Worm (Caenorhabditis elegans) whole organism, L4 larva: ENCODE measurements around the gene mfsd-6.

Experiments used
- D1046.2 ChIP-seq: fragments of 200-800 bp; sonication (Bioruptor generic); IDR thresholded peaks from 2 replicates; pipeline ENCODE4 v1.3.6; 2022; ENCODE audit warnings: missing genetic modification characterization, missing compliant biosample characterization
- F44E2.7 ChIP-seq: fragments of 200-800 bp; sonication (Bioruptor generic); IDR thresholded peaks from 2 replicates; pipeline ENCODE4 v2.1.2; 2022; ENCODE audit warnings: missing genetic modification characterization, missing compliant biosample characterization
- Y5F2A.4 ChIP-seq: fragments of 200-800 bp; sonication (Bioruptor generic); optimal IDR thresholded peaks from 2 replicates; lab custom pipeline; 2018; ENCODE audit warnings: mild to moderate bottlenecking, missing genetic modification characterization, missing compliant biosample characterization
- aha-1 ChIP-seq: fragments of 150-350 bp; peaks from one replicate; lab custom pipeline; 2014; ENCODE audit warnings: missing biosample characterization, missing genetic modification characterization
- aly-2 ChIP-seq: sonication (generic microtip); optimal IDR thresholded peaks from 2 replicates; lab custom pipeline; 2018; ENCODE audit warnings: missing biosample characterization, missing genetic modification characterization
- attf-4 ChIP-seq: sonication (generic microtip); optimal IDR thresholded peaks from 3 replicates; lab custom pipeline; 2017; ENCODE audit warnings: missing biosample characterization, missing genetic modification characterization
- ceh-20 ChIP-seq: fragments of 200-800 bp; sonication (Bioruptor generic); IDR thresholded peaks from 2 replicates; pipeline ENCODE4 v1.3.6; 2022; ENCODE audit warnings: missing genetic modification reagents, missing genetic modification characterization, missing compliant biosample characterization
- ces-1 ChIP-seq: fragments of 150-350 bp; sonication (generic microtip); optimal IDR thresholded peaks from 4 replicates; lab custom pipeline; 2014; ENCODE audit warnings: missing biosample characterization, missing genetic modification reagents, missing genetic modification characterization
- daf-16 ChIP-seq, 3 experiments: sonication (generic microtip); optimal IDR thresholded peaks; 2 replicates each; lab custom pipeline; 2016 to 2017; ENCODE audit warnings: missing genetic modification characterization in 3 of 3, missing genetic modification reagents in 3 of 3, mild to moderate bottlenecking in 2 of 3, missing compliant biosample characterization in 2 of 3, missing biosample characterization in 1 of 3, moderate library complexity in 1 of 3
- dmd-6 ChIP-seq: fragments of 200-800 bp; sonication (Bioruptor generic); IDR thresholded peaks from 2 replicates; pipeline ENCODE4 v1.3.6; 2022; ENCODE audit warnings: missing genetic modification reagents, missing genetic modification characterization, missing compliant biosample characterization
- egl-27 ChIP-seq: sonication (generic microtip); optimal IDR thresholded peaks from 3 replicates; lab custom pipeline; 2017; ENCODE audit warnings: missing biosample characterization, missing genetic modification reagents, missing genetic modification characterization
- fkh-10 ChIP-seq: fragments of 150-350 bp; optimal IDR thresholded peaks from 2 replicates; lab custom pipeline; 2014; ENCODE audit warnings: missing biosample characterization, missing genetic modification reagents, missing genetic modification characterization
- jun-1 ChIP-seq: fragments of 150-350 bp; optimal IDR thresholded peaks from 2 replicates; lab custom pipeline; 2014; ENCODE audit warnings: missing biosample characterization, missing genetic modification reagents, missing genetic modification characterization
- lin-1 ChIP-seq: fragments of 200-800 bp; sonication (Bioruptor generic); IDR thresholded peaks from 2 replicates; pipeline ENCODE4 v1.3.6; 2022; ENCODE audit warnings: missing genetic modification reagents, missing genetic modification characterization, missing compliant biosample characterization
- lin-15B ChIP-seq: fragments of 150-350 bp; sonication (generic microtip); optimal IDR thresholded peaks from 3 replicates; lab custom pipeline; 2014; ENCODE audit warnings: missing biosample characterization, missing genetic modification characterization
- lsy-2 ChIP-seq, 2 experiments: fragments of 150-350 bp in 1 of 2; sonication (generic microtip) in 1 of 2; optimal IDR thresholded peaks; 2 replicates each; lab custom pipeline; 2014 to 2017; ENCODE audit warnings: missing biosample characterization in 2 of 2, missing genetic modification characterization in 2 of 2
- madf-5 ChIP-seq, 2 experiments: fragments of 200-800 bp; sonication (Bioruptor generic); IDR thresholded peaks; 2 replicates each; pipeline ENCODE4 v1.3.6; 2022; ENCODE audit warnings: missing compliant biosample characterization in 2 of 2, missing genetic modification characterization in 2 of 2
- mdt-29 ChIP-seq: fragments of 200-800 bp; sonication (Bioruptor generic); IDR thresholded peaks from 2 replicates; pipeline ENCODE4 v1.3.6; 2022; ENCODE audit warnings: missing genetic modification reagents, missing genetic modification characterization, missing compliant biosample characterization
- mep-1 ChIP-seq: fragments of 150-350 bp; sonication (generic microtip); optimal IDR thresholded peaks from 3 replicates; lab custom pipeline; 2014; ENCODE audit warnings: missing biosample characterization, missing genetic modification characterization
- mes-2 ChIP-seq: sonication (generic microtip); optimal IDR thresholded peaks from 2 replicates; lab custom pipeline; 2016; ENCODE audit warnings: missing genotype, mild to moderate bottlenecking, missing genetic modification characterization, missing compliant biosample characterization; ENCODE audit not compliant: poor library complexity, severe bottlenecking
- nhr-10 ChIP-seq: fragments of 150-350 bp; optimal IDR thresholded peaks from 2 replicates; lab custom pipeline; 2014; ENCODE audit warnings: missing biosample characterization, missing genetic modification characterization
- nhr-102 ChIP-seq: sonication (generic microtip); optimal IDR thresholded peaks from 2 replicates; lab custom pipeline; 2016; ENCODE audit warnings: mild to moderate bottlenecking, missing genetic modification characterization, moderate library complexity, missing compliant biosample characterization
- nhr-11 ChIP-seq: fragments of 150-350 bp; optimal IDR thresholded peaks from 2 replicates; lab custom pipeline; 2014; ENCODE audit warnings: missing biosample characterization, missing genetic modification characterization
- nhr-237 ChIP-seq: sonication (generic microtip); optimal IDR thresholded peaks from 2 replicates; lab custom pipeline; 2017; ENCODE audit warnings: missing biosample characterization, missing genetic modification characterization
- nhr-25 ChIP-seq: sonication (generic microtip); optimal IDR thresholded peaks from 2 replicates; lab custom pipeline; 2017; ENCODE audit warnings: missing genetic modification characterization, mild to moderate bottlenecking, missing compliant biosample characterization, antibody characterized with exemption, moderate library complexity, borderline replicate concordance; ENCODE audit not compliant: insufficient read depth
- nhr-42 ChIP-seq: fragments of 200-800 bp; sonication (Bioruptor generic); IDR thresholded peaks from 2 replicates; pipeline ENCODE4 v1.3.6; 2022; ENCODE audit warnings: missing genetic modification characterization, missing compliant biosample characterization
- pha-4 ChIP-seq, 2 experiments: fragments of 150-350 bp in 1 of 2; fragments of 200-800 bp in 1 of 2; sonication (Bioruptor generic) in 1 of 2; IDR thresholded peaks in 1 of 2; optimal IDR thresholded peaks in 1 of 2; 2 replicates each; pipeline versions ENCODE4 v1.3.6 to Lab custom; 2014 to 2022; ENCODE audit warnings: missing genetic modification characterization in 2 of 2, missing genetic modification reagents in 2 of 2, missing biosample characterization in 1 of 2, missing compliant biosample characterization in 1 of 2
- rbr-2 ChIP-seq: sonication (generic microtip); optimal IDR thresholded peaks from 2 replicates; lab custom pipeline; 2016; ENCODE audit warnings: missing genotype, missing genetic modification characterization, missing compliant biosample characterization
- sdz-12 ChIP-seq: fragments of 200-800 bp; sonication (Bioruptor generic); optimal IDR thresholded peaks from 2 replicates; lab custom pipeline; 2018; ENCODE audit warnings: mild to moderate bottlenecking, missing genetic modification characterization, missing compliant biosample characterization
- tra-1 ChIP-seq: fragments of 200-800 bp; sonication (Bioruptor generic); IDR thresholded peaks from 2 replicates; pipeline ENCODE4 v1.3.6; 2022; ENCODE audit warnings: missing genetic modification reagents, missing genetic modification characterization, missing compliant biosample characterization
- unc-62 ChIP-seq, 3 experiments: fragments of 150-350 bp in 1 of 3; sonication (generic microtip); optimal IDR thresholded peaks in 2 of 3; peaks in 1 of 3; 1 replicate in 1 of 3; 2 replicates in 2 of 3; lab custom pipeline; 2014 to 2017; ENCODE audit warnings: missing biosample characterization in 3 of 3, missing genetic modification characterization in 3 of 3, missing genetic modification reagents in 3 of 3, missing genotype in 1 of 3
- ztf-11 ChIP-seq: fragments of 150-350 bp; optimal IDR thresholded peaks from 2 replicates; lab custom pipeline; 2014; ENCODE audit warnings: missing biosample characterization, missing genetic modification characterization

Gene mfsd-6

ce11 chrIII:7553693-7554226 is 25.5 kb downstream of the mfsd-6 start:
- TF ChIP-seq pha-4 (GFP tag; IDR thresholded peaks at IDR 0.05; lab: Robert Waterston, UW) (no peak), pha-4 (tag; optimal IDR thresholded peaks at IDR 0.05; lab: Kevin White, UChicago) (no peak), unc-62 (GFP tag; optimal IDR thresholded peaks at IDR 0.05 in 1 of 2; lab: Kevin White, UChicago) (peak in 1 of 2 experiments; percentile 92), unc-62 (tag; optimal IDR thresholded peaks at IDR 0.05; lab: Kevin White, UChicago) (no peak), sdz-12 (GFP tag; lab: Kevin White, UChicago) (no peak), nhr-10 (tag; lab: Kevin White, UChicago) (no peak), aha-1 (tag; lab: Kevin White, UChicago) (peak; percentile 36), lin-1 (GFP tag; lab: Robert Waterston, UW) (no peak)

ce11 chrIII:7552859-7553258 is 26.4 kb downstream of the mfsd-6 start:
- TF ChIP-seq mep-1 (tag; lab: Kevin White, UChicago) (no peak), attf-4 (tag; lab: Kevin White, UChicago) (no peak), madf-5 (GFP tag; IDR thresholded peaks at IDR 0.05; lab: Robert Waterston, UW) (no peak), jun-1 (tag; lab: Kevin White, UChicago) (no peak), lsy-2 (tag; optimal IDR thresholded peaks at IDR 0.05; lab: Kevin White, UChicago) (peak in 1 of 2 experiments; percentile 13), unc-62 (GFP tag; optimal IDR thresholded peaks at IDR 0.05 in 1 of 2; lab: Kevin White, UChicago) (peak in 1 of 2 experiments; percentile 99), unc-62 (tag; optimal IDR thresholded peaks at IDR 0.05; lab: Kevin White, UChicago) (no peak)

- TF ChIP-seq tra-1 (GFP tag; lab: Robert Waterston, UW) (no peak), nhr-42 (no peak), F44E2.7 (GFP tag; lab: Robert Waterston, UW) (no peak), dmd-6 (GFP tag; lab: Robert Waterston, UW) (no peak), madf-5 (GFP tag; IDR thresholded peaks at IDR 0.05; lab: Robert Waterston, UW) (no peak), sdz-12 (GFP tag; lab: Kevin White, UChicago) (no peak), nhr-237 (tag; lab: Kevin White, UChicago) (no peak), lin-15B (no peak), D1046.2 (GFP tag; lab: Robert Waterston, UW) (no peak), daf-16 (GFP tag; optimal IDR thresholded peaks at IDR 0.05; lab: Kevin White, UChicago) (no peak), daf-16 (tag; optimal IDR thresholded peaks at IDR 0.05; lab: Kevin White, UChicago) (no peak), nhr-102 (tag; lab: Kevin White, UChicago) (no peak), aly-2 (tag; lab: Kevin White, UChicago) (no peak), fkh-10 (GFP tag; lab: Kevin White, UChicago) (no peak), nhr-25 (tag; lab: Kevin White, UChicago) (no peak)
- TF ChIP-seq, all 104 proteins: peak for 0
Observed at ce11 chrIII:7550979-7551378, 28.2 kb downstream of the mfsd-6 start.

- TF ChIP-seq ceh-20 (0 out of 2 replicates have a peak, but pooled peaks have one; percentile 40), nhr-11 (tag; lab: Kevin White, UChicago) (peak; percentile 44), Y5F2A.4 (GFP tag; lab: Kevin White, UChicago) (no peak), unc-62 (GFP tag; optimal IDR thresholded peaks at IDR 0.05 in 1 of 2; lab: Kevin White, UChicago) (peak in 1 of 2 experiments; percentile 81), unc-62 (tag; optimal IDR thresholded peaks at IDR 0.05; lab: Kevin White, UChicago) (no peak), daf-16 (GFP tag; optimal IDR thresholded peaks at IDR 0.05; lab: Kevin White, UChicago) (peak in 1 of 2 experiments; percentile 15), daf-16 (tag; optimal IDR thresholded peaks at IDR 0.05; lab: Kevin White, UChicago) (no peak), ces-1 (GFP tag; lab: Kevin White, UChicago) (no peak), lsy-2 (tag; optimal IDR thresholded peaks at IDR 0.05; lab: Kevin White, UChicago) (peak in 1 of 2 experiments; percentile 51)
Observed at ce11 chrIII:7548963-7549362, 30.2 kb downstream of the mfsd-6 start.

- TF ChIP-seq mes-2 (tag; lab: Kevin White, UChicago), result no peak
- peak in 1 of 2 experiments; percentile 90 for TF ChIP-seq daf-16 (GFP tag; optimal IDR thresholded peaks at IDR 0.05; lab: Kevin White, UChicago)
- TF ChIP-seq daf-16 (tag; optimal IDR thresholded peaks at IDR 0.05; lab: Kevin White, UChicago), result no peak
- TF ChIP-seq egl-27 (tag; lab: Kevin White, UChicago), result no peak
- no peak for TF ChIP-seq pha-4 (GFP tag; IDR thresholded peaks at IDR 0.05; lab: Robert Waterston, UW)
- TF ChIP-seq pha-4 (tag; optimal IDR thresholded peaks at IDR 0.05; lab: Kevin White, UChicago), result no peak
- no peak for TF ChIP-seq ztf-11
- peak in 1 of 2 experiments; percentile 56 for TF ChIP-seq unc-62 (GFP tag; optimal IDR thresholded peaks at IDR 0.05 in 1 of 2; lab: Kevin White, UChicago)
- TF ChIP-seq unc-62 (tag; optimal IDR thresholded peaks at IDR 0.05; lab: Kevin White, UChicago), result no peak
- TF ChIP-seq nhr-102 (tag; lab: Kevin White, UChicago), result no peak
- no peak for TF ChIP-seq lin-1 (GFP tag; lab: Robert Waterston, UW)
- no peak for TF ChIP-seq mdt-29 (GFP tag; lab: Robert Waterston, UW)
- no peak for TF ChIP-seq rbr-2 (tag; lab: Kevin White, UChicago)
- TF ChIP-seq aha-1 (tag; lab: Kevin White, UChicago), result peak; percentile 53
Observed at ce11 chrIII:7545189-7545588, 34.0 kb downstream of the mfsd-6 start.
